Fruit fly (Drosophila melanogaster) whole organism, embryonic: ENCODE data around the gene RpS28-like.

Experiments
- Atf6 ChIP-seq: fragments of 200-800 bp; sonication (Bioruptor generic); IDR thresholded peaks from 2 replicates; pipeline ENCODE4 v1.3.6; 2022; ENCODE audit warnings: missing biosample characterization, missing genetic modification characterization
- B-H1 ChIP-seq: fragments of 200-800 bp; sonication (Bioruptor generic); IDR thresholded peaks from 3 replicates; pipeline ENCODE4 v1.3.6; 2022; ENCODE audit warnings: missing biosample characterization, missing genetic modification characterization
- Blimp-1 ChIP-seq: fragments of 200-800 bp; sonication (Bioruptor generic); optimal IDR thresholded peaks from 3 replicates; lab custom pipeline; 2018; ENCODE audit warnings: missing biosample characterization, missing genetic modification characterization, mild to moderate bottlenecking, moderate library complexity, missing genetic modification reagents
- CG11085 ChIP-seq: fragments of 200-800 bp; sonication (Bioruptor generic); IDR thresholded peaks from 2 replicates; pipeline ENCODE4 v1.3.6; 2022; ENCODE audit warnings: missing biosample characterization, missing genetic modification characterization
- CG11093 ChIP-seq: fragments of 200-800 bp; sonication (Bioruptor generic); IDR thresholded peaks from 3 replicates; pipeline ENCODE4 v1.3.6; 2022; ENCODE audit warnings: missing biosample characterization, missing genetic modification characterization
- CG11504 ChIP-seq: fragments of 200-800 bp; sonication (Bioruptor generic); optimal IDR thresholded peaks from 3 replicates; lab custom pipeline; 2019; ENCODE audit warnings: missing biosample characterization, mild to moderate bottlenecking, missing genetic modification characterization, moderate library complexity
- CG12391 ChIP-seq: fragments of 200-800 bp; sonication (Bioruptor generic); optimal IDR thresholded peaks from 3 replicates; lab custom pipeline; 2018; ENCODE audit warnings: missing biosample characterization, mild to moderate bottlenecking, missing genetic modification characterization, moderate library complexity
- CG13424 ChIP-seq: fragments of 200-800 bp; sonication (Bioruptor generic); optimal IDR thresholded peaks from 2 replicates; lab custom pipeline; 2019; ENCODE audit warnings: missing biosample characterization, mild to moderate bottlenecking, missing genetic modification characterization, moderate library complexity
- CG13624 ChIP-seq: fragments of 200-800 bp; sonication (Bioruptor generic); optimal IDR thresholded peaks from 2 replicates; lab custom pipeline; 2016; ENCODE audit warnings: missing biosample characterization, missing genetic modification characterization
- CG16779 ChIP-seq: fragments of 200-800 bp; sonication (Bioruptor generic); IDR thresholded peaks from 2 replicates; pipeline ENCODE4 v1.3.6; 2022; ENCODE audit warnings: missing biosample characterization, missing genetic modification characterization
- CG17829 ChIP-seq: fragments of 200-800 bp; optimal IDR thresholded peaks from 2 replicates; lab custom pipeline; 2019; ENCODE audit warnings: missing biosample characterization, mild to moderate bottlenecking, missing genetic modification characterization, moderate library complexity
- CG17912 ChIP-seq: fragments of 200-800 bp; sonication (Bioruptor generic); optimal IDR thresholded peaks from 2 replicates; lab custom pipeline; 2018; ENCODE audit warnings: missing biosample characterization, mild to moderate bottlenecking, missing genetic modification characterization
- CG18262 ChIP-seq: fragments of 200-800 bp; optimal IDR thresholded peaks from 3 replicates; lab custom pipeline; 2019; ENCODE audit warnings: missing biosample characterization, mild to moderate bottlenecking, missing genetic modification characterization, moderate library complexity
- CG18619 ChIP-seq: fragments of 200-800 bp; sonication (Bioruptor generic); optimal IDR thresholded peaks from 3 replicates; lab custom pipeline; 2017; ENCODE audit warnings: missing biosample characterization, mild to moderate bottlenecking, missing genetic modification characterization
- CG2199 ChIP-seq: fragments of 200-800 bp; sonication (Bioruptor generic); IDR thresholded peaks from 3 replicates; pipeline ENCODE4 v1.3.6; 2022; ENCODE audit warnings: missing biosample characterization, missing genetic modification characterization
- CG2712 ChIP-seq: fragments of 200-800 bp; optimal IDR thresholded peaks from 3 replicates; lab custom pipeline; 2019; ENCODE audit warnings: missing biosample characterization, mild to moderate bottlenecking, missing genetic modification characterization, moderate library complexity
- CG2875 ChIP-seq: fragments of 200-800 bp; sonication (Bioruptor generic); optimal IDR thresholded peaks from 2 replicates; lab custom pipeline; 2017; ENCODE audit warnings: missing biosample characterization, mild to moderate bottlenecking, missing genetic modification characterization, missing genetic modification reagents
- CG3995 ChIP-seq: fragments of 200-800 bp; sonication (Bioruptor generic); optimal IDR thresholded peaks from 3 replicates; lab custom pipeline; 2016; ENCODE audit warnings: missing biosample characterization, missing genetic modification characterization
- CG42726 ChIP-seq: fragments of 200-800 bp; sonication (Bioruptor generic); IDR thresholded peaks from 2 replicates; pipeline ENCODE4 v1.3.6; 2022; ENCODE audit warnings: missing biosample characterization, missing genetic modification characterization; ENCODE audit not compliant: partially characterized antibody
- CG4404 ChIP-seq: fragments of 200-800 bp; sonication (Bioruptor generic); IDR thresholded peaks from 2 replicates; pipeline ENCODE4 v1.3.6; 2022; ENCODE audit warnings: missing biosample characterization, missing genetic modification characterization
- CG7928 ChIP-seq: fragments of 200-800 bp; sonication (Bioruptor generic); optimal IDR thresholded peaks from 2 replicates; lab custom pipeline; 2017; ENCODE audit warnings: missing biosample characterization, mild to moderate bottlenecking, missing genetic modification characterization
- CG8765 ChIP-seq: fragments of 200-800 bp; sonication (Bioruptor generic); IDR thresholded peaks from 2 replicates; pipeline ENCODE4 v1.3.6; 2022; ENCODE audit warnings: missing biosample characterization, missing genetic modification characterization
- CG9727 ChIP-seq: fragments of 200-800 bp; sonication (Bioruptor generic); optimal IDR thresholded peaks from 3 replicates; lab custom pipeline; 2017; ENCODE audit warnings: missing biosample characterization, mild to moderate bottlenecking, missing genetic modification characterization
- CG9797 ChIP-seq: fragments of 200-800 bp; sonication (Bioruptor generic); optimal IDR thresholded peaks from 3 replicates; lab custom pipeline; 2018; ENCODE audit warnings: missing biosample characterization, mild to moderate bottlenecking, missing genetic modification characterization
- Eip74EF ChIP-seq, 2 experiments: fragments of 200-800 bp in 1 of 2; fragments of >200 bp in 1 of 2; sonication (Bioruptor generic) in 1 of 2; optimal IDR thresholded peaks; 2 replicates each; lab custom pipeline; 2017 to 2019; ENCODE audit warnings: missing biosample characterization in 2 of 2, missing genetic modification characterization in 2 of 2, mild to moderate bottlenecking in 1 of 2, moderate library complexity in 1 of 2
- Fer2 ChIP-seq: fragments of 200-800 bp; sonication (Bioruptor generic); optimal IDR thresholded peaks from 2 replicates; lab custom pipeline; 2018; ENCODE audit warnings: missing biosample characterization, mild to moderate bottlenecking, missing genetic modification characterization, moderate library complexity
- H2.0 ChIP-seq: fragments of 200-800 bp; sonication (Bioruptor generic); IDR thresholded peaks from 2 replicates; pipeline ENCODE4 v1.3.6; 2022; ENCODE audit warnings: missing biosample characterization, missing genetic modification characterization
- Hr51 ChIP-seq, 2 experiments: fragments of 200-800 bp; sonication (Bioruptor generic); optimal IDR thresholded peaks; 2 replicates in 1 of 2; 3 replicates in 1 of 2; lab custom pipeline; 2016 to 2018; ENCODE audit warnings: missing biosample characterization in 2 of 2, missing genetic modification characterization in 2 of 2, mild to moderate bottlenecking in 1 of 2, moderate library complexity in 1 of 2
- Meics ChIP-seq: fragments of 200-800 bp; sonication (Bioruptor generic); optimal IDR thresholded peaks from 2 replicates; lab custom pipeline; 2017; ENCODE audit warnings: missing biosample characterization, mild to moderate bottlenecking, missing genetic modification characterization
- NFAT ChIP-seq: fragments of 200-800 bp; sonication (Bioruptor generic); IDR thresholded peaks from 2 replicates; pipeline ENCODE4 v1.3.6; 2022; ENCODE audit warnings: missing biosample characterization, missing genetic modification characterization
- Opbp ChIP-seq: fragments of 200-800 bp; sonication (Bioruptor generic); IDR thresholded peaks from 3 replicates; pipeline ENCODE4 v1.3.6; 2022; ENCODE audit warnings: missing biosample characterization, missing genetic modification characterization; ENCODE audit not compliant: partially characterized antibody
- Sox102F ChIP-seq: fragments of 200-800 bp; sonication (Bioruptor generic); optimal IDR thresholded peaks from 2 replicates; lab custom pipeline; 2018; ENCODE audit warnings: missing biosample characterization, mild to moderate bottlenecking, missing genetic modification characterization, moderate library complexity
- TFAM ChIP-seq: fragments of 200-800 bp; sonication (Bioruptor generic); optimal IDR thresholded peaks from 2 replicates; lab custom pipeline; 2017; ENCODE audit warnings: missing biosample characterization, missing genetic modification characterization, inconsistent platforms
- Usf ChIP-seq: fragments of 200-800 bp; sonication (Bioruptor generic); optimal IDR thresholded peaks from 2 replicates; lab custom pipeline; 2017; ENCODE audit warnings: missing genotype, missing biosample characterization, missing genetic modification characterization
- crol ChIP-seq: fragments of 200-800 bp; sonication (Bioruptor generic); IDR thresholded peaks from 2 replicates; pipeline ENCODE4 v1.3.6; 2022; ENCODE audit warnings: missing biosample characterization, missing genetic modification characterization
- dati ChIP-seq: fragments of 200-800 bp; sonication (Bioruptor generic); IDR thresholded peaks from 2 replicates; pipeline ENCODE4 v1.3.6; 2022; ENCODE audit warnings: missing biosample characterization, missing genetic modification characterization
- dimm ChIP-seq: fragments of 200-800 bp; sonication (Bioruptor generic); IDR thresholded peaks from 2 replicates; pipeline ENCODE4 v1.3.6; 2022; ENCODE audit warnings: missing biosample characterization, missing genetic modification characterization
- en ChIP-seq: fragments of 200-800 bp; sonication (Bioruptor generic); optimal IDR thresholded peaks from 2 replicates; lab custom pipeline; 2016; ENCODE audit warnings: missing biosample characterization, missing genetic modification characterization
- her ChIP-seq: fragments of 200-800 bp; sonication (Bioruptor generic); optimal IDR thresholded peaks from 2 replicates; lab custom pipeline; 2016; ENCODE audit warnings: missing biosample characterization, missing genetic modification characterization
- lola ChIP-seq, 3 experiments: fragments of >200 bp in 2 of 3; fragments of 200-800 bp in 1 of 3; sonication (Bioruptor generic) in 1 of 3; optimal IDR thresholded peaks; 2 replicates each; lab custom pipeline; 2017 to 2019; ENCODE audit warnings: missing biosample characterization in 3 of 3, missing genetic modification characterization in 3 of 3, mild to moderate bottlenecking in 1 of 3, moderate library complexity in 1 of 3
- pita ChIP-seq: fragments of 200-800 bp; sonication (Bioruptor generic); optimal IDR thresholded peaks from 2 replicates; lab custom pipeline; 2017; ENCODE audit warnings: missing biosample characterization, mild to moderate bottlenecking, missing genetic modification characterization
- sc ChIP-seq, 3 experiments: fragments of >200 bp in 2 of 3; fragments of 200-800 bp in 1 of 3; sonication (Bioruptor generic) in 1 of 3; optimal IDR thresholded peaks; 2 replicates in 2 of 3; 3 replicates in 1 of 3; lab custom pipeline; 2017; ENCODE audit warnings: mild to moderate bottlenecking in 1 of 3, missing biosample characterization in 1 of 3, missing genetic modification characterization in 1 of 3, missing genetic modification reagents in 1 of 3
- sima ChIP-seq: fragments of 200-800 bp; sonication (Bioruptor generic); optimal IDR thresholded peaks from 2 replicates; lab custom pipeline; 2016; ENCODE audit warnings: missing biosample characterization, missing genetic modification characterization
- so ChIP-seq: fragments of 200-800 bp; sonication (Bioruptor generic); IDR thresholded peaks from 3 replicates; pipeline ENCODE4 v1.3.6; 2022; ENCODE audit warnings: missing biosample characterization, missing genetic modification characterization
- tin ChIP-seq: fragments of 200-800 bp; sonication (Bioruptor generic); optimal IDR thresholded peaks from 3 replicates; lab custom pipeline; 2016; ENCODE audit warnings: missing biosample characterization, missing genetic modification characterization
- twi ChIP-seq: fragments of 200-800 bp; optimal IDR thresholded peaks from 2 replicates; lab custom pipeline; 2019; ENCODE audit warnings: missing biosample characterization, mild to moderate bottlenecking, missing genetic modification characterization, moderate library complexity
- zen2 ChIP-seq: fragments of 200-800 bp; sonication (Bioruptor generic); IDR thresholded peaks from 3 replicates; pipeline ENCODE4 v1.3.6; 2022; ENCODE audit warnings: missing biosample characterization, missing genetic modification characterization; ENCODE audit not compliant: partially characterized antibody

The RpS28-like gene

DNA sequence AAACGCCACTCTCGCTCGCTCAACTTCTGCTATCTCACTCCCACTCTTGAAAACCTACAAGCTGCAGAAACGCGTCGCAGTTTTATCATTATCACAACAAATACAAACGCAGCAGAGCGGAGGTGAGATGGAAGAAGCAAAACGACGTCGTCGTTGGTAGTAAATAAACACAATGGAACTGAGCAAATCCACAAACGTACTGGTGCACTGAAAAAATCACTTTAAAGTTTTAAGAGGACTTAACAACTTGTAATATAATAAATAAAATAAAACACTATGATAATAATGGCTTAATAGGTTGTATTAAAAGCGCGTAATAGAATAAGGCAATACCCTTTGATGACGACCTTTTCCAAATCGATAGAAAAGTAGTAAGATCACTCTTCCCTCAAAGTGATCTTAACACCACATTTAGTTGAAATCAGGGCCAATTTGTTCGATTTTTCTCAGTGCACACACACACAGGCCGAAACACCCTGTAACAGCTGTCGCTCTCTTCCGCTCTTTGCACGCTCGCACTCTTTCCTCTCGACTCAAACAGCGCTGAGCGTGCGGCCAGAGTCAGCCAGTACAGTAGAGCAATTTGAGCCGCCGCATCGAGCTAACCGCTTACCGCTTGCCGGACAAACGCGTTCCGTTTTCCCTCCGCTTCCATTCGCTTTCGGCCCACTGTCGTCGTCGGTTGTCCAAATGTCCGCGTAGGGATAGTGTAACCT, 12.8 kb downstream of the RpS28-like start (continued):
- TF ChIP-seq CG8765 (GFP tag; lab: Robert Waterston, UW) (peak; percentile 95), CG18262 (tag; lab: Kevin White, UChicago) (peak; percentile 98), twi (peak; percentile 95), NFAT (peak; percentile 89), CG17912 (peak; percentile 78), Blimp-1 (GFP tag; lab: Kevin White, UChicago) (peak; percentile 91), B-H1 (peak; percentile 89), CG9727 (GFP tag; lab: Kevin White, UChicago) (peak; percentile 98), her (GFP tag; lab: Kevin White, UChicago) (peak; percentile 67), Usf (GFP tag; lab: Kevin White, UChicago) (peak; percentile 96), Opbp (GFP tag; lab: Robert Waterston, UW) (peak; percentile 74), CG42726 (GFP tag; lab: Robert Waterston, UW) (peak; percentile 64; the same call in 1 of the 2 replicates), dati (peak; percentile 86), CG2875 (GFP tag; lab: Kevin White, UChicago) (peak; percentile 93), CG16779 (GFP tag; lab: Robert Waterston, UW) (peak; percentile 54; the same call in 1 of the 2 replicates), sima (GFP tag; lab: Kevin White, UChicago) (peak; percentile 71), CG11085 (GFP tag; lab: Robert Waterston, UW) (peak; percentile 93), en (GFP tag; lab: Kevin White, UChicago) (peak; percentile 50), Sox102F (peak; percentile 88), CG13424 (peak; percentile 97), Fer2 (tag; lab: Kevin White, UChicago) (peak; percentile 89), sc (optimal IDR thresholded peaks at IDR 0.05; lab: Kevin White, UChicago) (no peak), sc (GFP tag; optimal IDR thresholded peaks at IDR 0.05; lab: Kevin White, UChicago) (peak; percentile 96), CG9797 (GFP tag; lab: Kevin White, UChicago) (peak; percentile 20), lola (GFP tag; optimal IDR thresholded peaks at IDR 0.05; lab: Kevin White, UChicago) (peak in 1 of 3 experiments; percentile 100), CG2199 (GFP tag; lab: Robert Waterston, UW) (peak; percentile 82; the same call in 2 of the 3 replicates), CG13624 (GFP tag; lab: Kevin White, UChicago) (peak; percentile 39), CG3995 (GFP tag; lab: Kevin White, UChicago) (peak; percentile 71), so (GFP tag; lab: Robert Waterston, UW) (peak; percentile 96; the same call in 2 of the 3 replicates), zen2 (GFP tag; lab: Robert Waterston, UW) (no peak), CG18619 (GFP tag; lab: Kevin White, UChicago) (peak; percentile 98), CG11504 (peak; percentile 88), pita (GFP tag; lab: Kevin White, UChicago) (no peak), CG2712 (tag; lab: Kevin White, UChicago) (peak; percentile 98), CG7928 (GFP tag; lab: Kevin White, UChicago) (peak; percentile 67), CG12391 (peak; percentile 97), Atf6 (GFP tag; lab: Robert Waterston, UW) (peak; percentile 97), Meics (peak; percentile 93), TFAM (GFP tag; lab: Kevin White, UChicago) (peak; percentile 76), Eip74EF (GFP tag; optimal IDR thresholded peaks at IDR 0.05; lab: Kevin White, UChicago) (peak in 1 of 2 experiments; percentile 92), CG17829 (tag; lab: Kevin White, UChicago) (peak; percentile 98), Hr51 (GFP tag; optimal IDR thresholded peaks at IDR 0.05; lab: Kevin White, UChicago) (peak; percentile 87 to 97), CG4404 (GFP tag; lab: Robert Waterston, UW) (peak; percentile 98), dimm (GFP tag; lab: Robert Waterston, UW) (peak; percentile 84), CG11093 (peak; percentile 96), H2.0 (peak; percentile 91), tin (GFP tag; lab: Kevin White, UChicago) (peak; percentile 97), crol (GFP tag; lab: Robert Waterston, UW) (peak; percentile 42; the same call in 1 of the 2 replicates)
